Worm (Caenorhabditis elegans) whole organism, mixed stage, embryonic: ENCODE measurements around the gene che-7.

Source experiments
- blmp-1 ChIP-seq: fragments of 150-350 bp; optimal IDR thresholded peaks from 2 replicates; lab custom pipeline; 2014; ENCODE audit warnings: missing biosample characterization, missing genetic modification characterization
- ces-1 ChIP-seq: fragments of 150-350 bp; optimal IDR thresholded peaks from 2 replicates; lab custom pipeline; 2014; ENCODE audit warnings: missing biosample characterization, missing genetic modification reagents, missing genetic modification characterization
- elt-3 ChIP-seq: fragments of 150-350 bp; optimal IDR thresholded peaks from 2 replicates; lab custom pipeline; 2014; ENCODE audit warnings: missing biosample characterization, missing genetic modification characterization
- ham-2 ChIP-seq: fragments of 200-800 bp; sonication (Bioruptor generic); optimal IDR thresholded peaks from 2 replicates; lab custom pipeline; 2018; ENCODE audit warnings: mild to moderate bottlenecking, missing genetic modification characterization, missing compliant biosample characterization
- nhr-237 ChIP-seq: fragments of 150-350 bp; optimal IDR thresholded peaks from 2 replicates; lab custom pipeline; 2014; ENCODE audit warnings: missing biosample characterization, missing genetic modification characterization
- nhr-28 ChIP-seq: fragments of 150-350 bp; optimal IDR thresholded peaks from 2 replicates; lab custom pipeline; 2014; ENCODE audit warnings: missing biosample characterization, missing genetic modification characterization
- pha-4 ChIP-seq: fragments of 150-350 bp; optimal IDR thresholded peaks from 2 replicates; lab custom pipeline; 2018; ENCODE audit warnings: missing biosample characterization, missing genetic modification reagents, missing genetic modification characterization
- unc-62 ChIP-seq: fragments of 150-350 bp; optimal IDR thresholded peaks from 2 replicates; lab custom pipeline; 2014; ENCODE audit warnings: missing biosample characterization, missing genetic modification reagents, missing genetic modification characterization

DNA sequence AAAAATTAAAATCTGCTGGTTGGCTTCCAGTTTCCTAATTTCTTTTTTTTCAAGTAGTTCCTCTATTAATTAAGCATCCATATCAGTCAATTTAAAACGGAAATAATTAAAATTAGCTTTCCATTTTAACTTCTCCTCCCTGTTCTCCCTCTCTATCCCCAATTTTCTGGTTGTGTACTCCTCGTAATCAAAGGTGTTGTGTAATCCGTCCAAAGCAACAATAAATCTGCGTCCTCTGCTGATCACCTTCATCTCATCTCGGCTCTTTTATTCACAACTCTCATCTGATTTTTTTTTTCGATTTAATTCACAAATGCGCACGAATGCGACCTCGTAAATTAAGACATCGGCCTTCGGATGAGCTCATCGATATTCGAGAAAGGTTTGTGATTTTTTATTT, 26.9 kb upstream of the che-7 start, which contains the start of gene Y97E10AR.2:
- TF ChIP-seq unc-62 (GFP tag; lab: Kevin White, UChicago) (no peak), pha-4 (tag; lab: Kevin White, UChicago) (no peak), ham-2 (GFP tag; lab: Kevin White, UChicago) (no peak), ces-1 (GFP tag; lab: Kevin White, UChicago) (no peak), elt-3 (tag; lab: Kevin White, UChicago) (no peak), nhr-237 (no peak), nhr-28 (tag; lab: Kevin White, UChicago) (no peak), blmp-1 (tag; lab: Kevin White, UChicago) (no peak)
